Worm (Caenorhabditis elegans): Measurements from ENCODE around the gene srz-9.
A peak's percentile ranks its signal among the peaks of the same experiment; 100 is the strongest.

The srz-9 gene

ce11 chrIII:1279197-1279596 lies 15.4 kb downstream of the srz-9 start (continued):
- TF ChIP-seq elt-2 (tag; optimal IDR thresholded peaks at IDR 0.05) (peak; percentile 98), Y116A8C.19 (tag; optimal IDR thresholded peaks at IDR 0.05; ENCODE audit: borderline replicate concordance) (no peak), pax-3 (tag; optimal IDR thresholded peaks at IDR 0.05) (peak; percentile 25), lsy-2 (tag; optimal IDR thresholded peaks at IDR 0.05) (peak in 1 of 2 experiments; percentile 29), lin-15B (tag; optimal IDR thresholded peaks at IDR 0.05) (no peak), sptf-1 (tag; optimal IDR thresholded peaks at IDR 0.05) (no peak), sox-4 (tag; optimal IDR thresholded peaks at IDR 0.05) (no peak), hpl-2 (GFP tag; optimal IDR thresholded peaks at IDR 0.05) (peak; percentile 53), ceh-82 (tag; optimal IDR thresholded peaks at IDR 0.05) (no peak), nhr-19 (GFP tag; conservative IDR thresholded peaks at IDR 0.05) (no peak), C04F5.9 (tag; optimal IDR thresholded peaks at IDR 0.05) (no peak), alr-1 (tag; optimal IDR thresholded peaks at IDR 0.05; ENCODE audit: borderline replicate concordance) (no peak)

DNA sequence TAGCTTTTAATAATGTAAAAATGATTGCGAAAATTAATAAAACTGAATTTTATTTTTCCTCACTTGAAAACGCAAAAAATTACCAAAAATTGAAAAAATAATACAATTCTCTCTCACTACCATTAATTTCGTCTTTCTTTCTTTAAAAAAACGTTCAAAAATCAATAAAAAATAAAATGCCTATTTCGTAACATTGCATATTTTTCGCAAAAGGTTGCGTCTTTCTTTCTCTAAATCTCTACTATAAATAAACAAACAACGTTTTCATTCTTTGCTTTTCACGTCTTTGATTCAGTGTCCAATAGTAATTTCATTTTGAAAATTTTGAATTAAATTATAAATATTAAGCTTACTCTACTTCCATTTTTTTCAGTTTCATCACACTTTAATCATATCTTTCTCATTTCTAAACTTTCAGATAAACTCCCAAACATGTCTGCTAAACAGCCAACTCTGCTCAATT lies 20.8 kb downstream of the srz-9 start, which contains the start of gene fbxa-37:
Gene fbxa-37, plus strand, starts transcription at position 413 of the 463 bp plus-strand sequence.
- TF ChIP-seq swsn-7 (tag; optimal IDR thresholded peaks at IDR 0.05) = peak; percentile 25
- TF ChIP-seq ceh-82 (tag; optimal IDR thresholded peaks at IDR 0.05) = peak in 2 of 3 experiments; percentile 32 to 34
- peak; percentile 61 for TF ChIP-seq skn-1 (tag; optimal IDR thresholded peaks at IDR 0.05)
- TF ChIP-seq blmp-1 (tag; optimal IDR thresholded peaks at IDR 0.05) = no peak
- peak; percentile 37 to 59 for TF ChIP-seq lsy-2 (tag; optimal IDR thresholded peaks at IDR 0.05)
- TF ChIP-seq lin-14 (GFP tag; optimal IDR thresholded peaks at IDR 0.05) = peak; percentile 61
- peak; percentile 92 for TF ChIP-seq zip-4 (GFP tag; optimal IDR thresholded peaks at IDR 0.05)
- peak in 1 of 2 experiments; percentile 25 for TF ChIP-seq lin-35 (GFP tag; optimal IDR thresholded peaks at IDR 0.05)
- no peak for TF ChIP-seq sptf-1 (tag; optimal IDR thresholded peaks at IDR 0.05)
- no peak for TF ChIP-seq nhr-19 (GFP tag; conservative IDR thresholded peaks at IDR 0.05)
- peak; percentile 18 for TF ChIP-seq nhr-47 (tag; optimal IDR thresholded peaks at IDR 0.05)
- no peak for TF ChIP-seq mef-2 (tag; optimal IDR thresholded peaks at IDR 0.05)
- peak; percentile 2 for TF ChIP-seq elt-2 (tag; optimal IDR thresholded peaks at IDR 0.05)
- TF ChIP-seq nhr-237 (tag; optimal IDR thresholded peaks at IDR 0.05) = peak; percentile 67
- no peak for TF ChIP-seq zag-1 (tag; optimal IDR thresholded peaks at IDR 0.05)
- TF ChIP-seq efl-1 (optimal IDR thresholded peaks at IDR 0.05) = peak; percentile 22 to 36
- peak; percentile 18 to 80 for TF ChIP-seq efl-1 (GFP tag; optimal IDR thresholded peaks at IDR 0.05 in 1 of 2)
- TF ChIP-seq ztf-4 (tag; optimal IDR thresholded peaks at IDR 0.05) = no peak
- TF ChIP-seq nhr-71 (tag; optimal IDR thresholded peaks at IDR 0.05) = peak; percentile 42

- TF ChIP-seq skn-1 (tag; optimal IDR thresholded peaks at IDR 0.05) (peak; percentile 21), vab-15 (tag; optimal IDR thresholded peaks at IDR 0.05) (no peak)
Measured at ce11 chrIII:1288473-1289056, 24.8 kb downstream of the srz-9 start, which contains the start of gene fbxa-50. Gene fbxa-50 (minus strand): TSS chrIII:1288523.

- TF ChIP-seq jun-1 (tag; optimal IDR thresholded peaks at IDR 0.05) (peak; percentile 75), skn-1 (tag; optimal IDR thresholded peaks at IDR 0.05) (no peak), elt-2 (tag; optimal IDR thresholded peaks at IDR 0.05) (peak; percentile 87), pqm-1 (tag; optimal IDR thresholded peaks at IDR 0.05) (peak; percentile 35), elt-3 (tag; optimal IDR thresholded peaks at IDR 0.05) (no peak)
Measured at ce11 chrIII:1289139-1289538, 25.3 kb downstream of the srz-9 start.

ce11 chrIII:1293135-1293534 lies 29.3 kb downstream of the srz-9 start, which contains the start of gene fbxa-36:
Gene fbxa-36 (minus strand): TSS chrIII:1293235.
- no peak for TF ChIP-seq efl-1 (optimal IDR thresholded peaks at IDR 0.05)
- no peak for TF ChIP-seq efl-1 (GFP tag; optimal IDR thresholded peaks at IDR 0.05 in 1 of 2)
- TF ChIP-seq ztf-4 (tag; optimal IDR thresholded peaks at IDR 0.05) = no peak
- no peak for TF ChIP-seq tlp-1 (tag; optimal IDR thresholded peaks at IDR 0.05)
- TF ChIP-seq grh-1 (GFP tag; IDR thresholded peaks at IDR 0.05) = no peak
- TF ChIP-seq nhr-76 (tag; optimal IDR thresholded peaks at IDR 0.05) = no peak
- no peak for TF ChIP-seq elt-2 (tag; optimal IDR thresholded peaks at IDR 0.05)

All from whole organism, L1 larva.